Worm (Caenorhabditis elegans): Measurements from ENCODE around the gene str-149.

DNA sequence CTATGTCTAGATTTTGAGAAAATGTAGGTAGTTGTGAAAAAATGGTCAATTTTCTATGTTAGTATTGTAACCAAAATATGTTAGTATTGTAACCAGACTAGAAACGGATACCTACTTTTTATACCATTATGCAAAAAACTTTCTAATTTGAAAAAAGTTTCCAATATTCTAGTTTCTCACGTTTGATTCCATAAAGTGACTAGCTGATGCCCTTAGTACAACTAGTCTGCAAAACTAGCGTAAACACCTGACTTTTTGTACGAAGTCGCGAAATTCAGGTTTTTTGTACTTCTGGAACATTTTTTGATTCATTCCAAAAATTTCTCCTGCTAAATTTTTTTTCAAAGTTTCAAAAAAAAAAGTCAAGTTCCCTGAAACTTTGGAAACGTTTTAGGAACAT, 5.2 kb upstream of the str-149 start:
- TF ChIP-seq unc-62 (GFP tag; optimal IDR thresholded peaks at IDR 0.05) (no peak), fos-1 (tag; optimal IDR thresholded peaks at IDR 0.05) (no peak), nhr-11 (tag; optimal IDR thresholded peaks at IDR 0.05) (no peak), nhr-10 (tag; optimal IDR thresholded peaks at IDR 0.05) (no peak), ama-1 (optimal IDR thresholded peaks at IDR 0.05) (no peak), nhr-25 (tag; optimal IDR thresholded peaks at IDR 0.05) (no peak), sma-9 (GFP tag; optimal IDR thresholded peaks at IDR 0.05) (no peak), sma-9 (tag; optimal IDR thresholded peaks at IDR 0.05) (no peak), ceh-16 (tag; optimal IDR thresholded peaks at IDR 0.05) (no peak), snpc-4 (tag; optimal IDR thresholded peaks at IDR 0.05) (no peak), unc-39 (tag; optimal IDR thresholded peaks at IDR 0.05) (no peak), elt-3 (tag; optimal IDR thresholded peaks at IDR 0.05) (no peak), lin-13 (GFP tag; optimal IDR thresholded peaks at IDR 0.05) (no peak), dmd-4 (tag; optimal IDR thresholded peaks at IDR 0.05) (no peak)
